Worm (Caenorhabditis elegans) whole organism, L4 larva: ENCODE results near the gene E02H1.1.

ENCODE experiments used
- D1046.2 ChIP-seq: fragments of 200-800 bp; sonication (Bioruptor generic); IDR thresholded peaks from 2 replicates; pipeline ENCODE4 v1.3.6; 2022; ENCODE audit warnings: missing genetic modification characterization, missing compliant biosample characterization
- F44E2.7 ChIP-seq: fragments of 200-800 bp; sonication (Bioruptor generic); IDR thresholded peaks from 2 replicates; pipeline ENCODE4 v2.1.2; 2022; ENCODE audit warnings: missing genetic modification characterization, missing compliant biosample characterization
- T26A8.4 ChIP-seq: fragments of 200-800 bp; sonication (Bioruptor generic); IDR thresholded peaks from 2 replicates; pipeline ENCODE4 v1.3.6; 2022; ENCODE audit warnings: missing genetic modification characterization, missing compliant biosample characterization
- Y105C5A.15 ChIP-seq: fragments of 200-800 bp; sonication (Bioruptor generic); IDR thresholded peaks from 2 replicates; pipeline ENCODE4 v1.3.6; 2022; ENCODE audit warnings: missing genetic modification characterization, missing compliant biosample characterization
- Y48G9A.11 ChIP-seq: fragments of 200-800 bp; sonication (Bioruptor generic); IDR thresholded peaks from 2 replicates; pipeline ENCODE4 v1.3.6; 2022; ENCODE audit warnings: missing genetic modification reagents, missing genetic modification characterization, missing compliant biosample characterization
- ZK337.2 ChIP-seq: fragments of 200-800 bp; sonication (Bioruptor generic); IDR thresholded peaks from 2 replicates; pipeline ENCODE4 v1.3.6; 2022; ENCODE audit warnings: missing genetic modification reagents, missing genetic modification characterization, missing compliant biosample characterization
- ZK546.5 ChIP-seq, 2 experiments: sonication (generic microtip); optimal IDR thresholded peaks; 2 replicates each; lab custom pipeline; 2017; ENCODE audit warnings: missing biosample characterization in 2 of 2, missing genetic modification characterization in 2 of 2
- aha-1 ChIP-seq: fragments of 150-350 bp; peaks from one replicate; lab custom pipeline; 2014; ENCODE audit warnings: missing biosample characterization, missing genetic modification characterization
- aly-2 ChIP-seq: sonication (generic microtip); optimal IDR thresholded peaks from 2 replicates; lab custom pipeline; 2018; ENCODE audit warnings: missing biosample characterization, missing genetic modification characterization
- ama-1 ChIP-seq: fragments of 150-350 bp; optimal IDR thresholded peaks from 2 replicates; lab custom pipeline; 2014; ENCODE audit warnings: inconsistent platforms, mixed read lengths
- arid-1 ChIP-seq: fragments of 200-800 bp; sonication (Bioruptor generic); conservative IDR thresholded peaks from 2 replicates; pipeline ENCODE4 v1.3.6; 2022; ENCODE audit warnings: missing genetic modification reagents, missing genetic modification characterization, missing compliant biosample characterization
- ceh-20 ChIP-seq: fragments of 200-800 bp; sonication (Bioruptor generic); IDR thresholded peaks from 2 replicates; pipeline ENCODE4 v1.3.6; 2022; ENCODE audit warnings: missing genetic modification reagents, missing genetic modification characterization, missing compliant biosample characterization
- ceh-32 ChIP-seq: sonication (generic microtip); optimal IDR thresholded peaks from 2 replicates; lab custom pipeline; 2016; ENCODE audit warnings: mild to moderate bottlenecking, missing genetic modification characterization, missing compliant biosample characterization; ENCODE audit not compliant: poor library complexity
- ceh-82 ChIP-seq: sonication (generic microtip); optimal IDR thresholded peaks from 2 replicates; lab custom pipeline; 2017; ENCODE audit warnings: missing biosample characterization, missing genetic modification characterization
- ces-1 ChIP-seq: fragments of 150-350 bp; sonication (generic microtip); optimal IDR thresholded peaks from 4 replicates; lab custom pipeline; 2014; ENCODE audit warnings: missing biosample characterization, missing genetic modification reagents, missing genetic modification characterization
- daf-16 ChIP-seq, 3 experiments: sonication (generic microtip); optimal IDR thresholded peaks; 2 replicates each; lab custom pipeline; 2016 to 2017; ENCODE audit warnings: missing genetic modification characterization in 3 of 3, missing genetic modification reagents in 3 of 3, mild to moderate bottlenecking in 2 of 3, missing compliant biosample characterization in 2 of 3, missing biosample characterization in 1 of 3, moderate library complexity in 1 of 3
- daf-19 ChIP-seq: fragments of 200-800 bp; sonication (Bioruptor generic); conservative IDR thresholded peaks from 2 replicates; pipeline ENCODE4 v1.3.6; 2022; ENCODE audit warnings: missing genetic modification characterization, missing compliant biosample characterization
- dmd-8 ChIP-seq: fragments of 200-800 bp; sonication (Bioruptor generic); IDR thresholded peaks from 2 replicates; pipeline ENCODE4 v1.3.6; 2022; ENCODE audit warnings: missing genetic modification characterization, missing compliant biosample characterization
- duxl-1 ChIP-seq: sonication (generic microtip); optimal IDR thresholded peaks from 2 replicates; lab custom pipeline; 2016; ENCODE audit warnings: mild to moderate bottlenecking, missing genetic modification characterization, moderate library complexity, missing compliant biosample characterization; ENCODE audit not compliant: poor library complexity
- egl-27 ChIP-seq: sonication (generic microtip); optimal IDR thresholded peaks from 3 replicates; lab custom pipeline; 2017; ENCODE audit warnings: missing biosample characterization, missing genetic modification reagents, missing genetic modification characterization
- egl-43 ChIP-seq: fragments of 200-800 bp; sonication (Bioruptor generic); IDR thresholded peaks from 2 replicates; pipeline ENCODE4 v1.3.6; 2022; ENCODE audit warnings: missing genetic modification reagents, missing genetic modification characterization, missing compliant biosample characterization
- hif-1 ChIP-seq, 2 experiments: sonication (generic microtip); optimal IDR thresholded peaks; 2 replicates each; lab custom pipeline; 2016 to 2017; ENCODE audit warnings: missing compliant biosample characterization in 2 of 2, missing genetic modification characterization in 2 of 2, missing genetic modification reagents in 2 of 2, missing genotype in 2 of 2, mild to moderate bottlenecking in 1 of 2
- hlh-30 ChIP-seq: sonication (generic microtip); optimal IDR thresholded peaks from 2 replicates; lab custom pipeline; 2017; ENCODE audit warnings: antibody characterized with exemption, mild to moderate bottlenecking, missing genetic modification characterization, missing compliant biosample characterization; ENCODE audit not compliant: insufficient read depth
- lin-13 ChIP-seq: fragments of 150-350 bp; optimal IDR thresholded peaks from 2 replicates; lab custom pipeline; 2014; ENCODE audit warnings: missing biosample characterization, missing genetic modification reagents, missing genetic modification characterization
- lin-38 ChIP-seq: fragments of 200-800 bp; sonication (Bioruptor generic); IDR thresholded peaks from 2 replicates; pipeline ENCODE4 v1.3.6; 2022; ENCODE audit warnings: missing genetic modification reagents, missing genetic modification characterization, missing compliant biosample characterization
- lir-3 ChIP-seq: sonication (generic microtip); optimal IDR thresholded peaks from 2 replicates; lab custom pipeline; 2016; ENCODE audit warnings: mild to moderate bottlenecking, missing genetic modification characterization, missing compliant biosample characterization
- lsy-2 ChIP-seq, 2 experiments: fragments of 150-350 bp in 1 of 2; sonication (generic microtip) in 1 of 2; optimal IDR thresholded peaks; 2 replicates each; lab custom pipeline; 2014 to 2017; ENCODE audit warnings: missing biosample characterization in 2 of 2, missing genetic modification characterization in 2 of 2
- madf-5 ChIP-seq, 2 experiments: fragments of 200-800 bp; sonication (Bioruptor generic); IDR thresholded peaks; 2 replicates each; pipeline ENCODE4 v1.3.6; 2022; ENCODE audit warnings: missing compliant biosample characterization in 2 of 2, missing genetic modification characterization in 2 of 2
- mdt-29 ChIP-seq: fragments of 200-800 bp; sonication (Bioruptor generic); IDR thresholded peaks from 2 replicates; pipeline ENCODE4 v1.3.6; 2022; ENCODE audit warnings: missing genetic modification reagents, missing genetic modification characterization, missing compliant biosample characterization
- mxl-2 ChIP-seq: fragments of 200-800 bp; sonication (Bioruptor generic); conservative IDR thresholded peaks from 2 replicates; pipeline ENCODE4 v1.3.6; 2022; ENCODE audit warnings: missing genetic modification reagents, missing genetic modification characterization, missing compliant biosample characterization
- mxl-3 ChIP-seq: fragments of 200-800 bp; sonication (Bioruptor generic); optimal IDR thresholded peaks from 2 replicates; lab custom pipeline; 2018; ENCODE audit warnings: mild to moderate bottlenecking, missing genetic modification characterization, missing compliant biosample characterization
- nhr-102 ChIP-seq: sonication (generic microtip); optimal IDR thresholded peaks from 2 replicates; lab custom pipeline; 2016; ENCODE audit warnings: mild to moderate bottlenecking, missing genetic modification characterization, moderate library complexity, missing compliant biosample characterization
- nhr-28 ChIP-seq: fragments of 150-350 bp; optimal IDR thresholded peaks from 2 replicates; lab custom pipeline; 2014; ENCODE audit warnings: missing biosample characterization, missing genetic modification characterization
- nhr-6 ChIP-seq: fragments of 150-350 bp; optimal IDR thresholded peaks from 2 replicates; lab custom pipeline; 2014; ENCODE audit warnings: missing biosample characterization, missing genetic modification characterization
- nhr-76 ChIP-seq: fragments of 150-350 bp; optimal IDR thresholded peaks from 2 replicates; lab custom pipeline; 2014; ENCODE audit warnings: missing biosample characterization, missing genetic modification characterization
- nhr-77 ChIP-seq: fragments of 150-350 bp; optimal IDR thresholded peaks from 2 replicates; lab custom pipeline; 2014; ENCODE audit warnings: missing biosample characterization, missing genetic modification characterization
- pqm-1 ChIP-seq: sonication (generic microtip); optimal IDR thresholded peaks from 2 replicates; lab custom pipeline; 2017; ENCODE audit warnings: missing biosample characterization, missing genetic modification characterization
- rbr-2 ChIP-seq: sonication (generic microtip); optimal IDR thresholded peaks from 2 replicates; lab custom pipeline; 2016; ENCODE audit warnings: missing genotype, missing genetic modification characterization, missing compliant biosample characterization
- saeg-2 ChIP-seq: fragments of 200-800 bp; sonication (Bioruptor generic); IDR thresholded peaks from 2 replicates; pipeline ENCODE4 v1.3.6; 2022; ENCODE audit warnings: missing genetic modification reagents, missing genetic modification characterization, missing compliant biosample characterization
- snpc-1.2 ChIP-seq: fragments of 200-800 bp; sonication (Bioruptor generic); IDR thresholded peaks from 2 replicates; pipeline ENCODE4 v1.3.6; 2022; ENCODE audit warnings: missing genetic modification reagents, missing genetic modification characterization, missing compliant biosample characterization
- snpc-4 ChIP-seq: fragments of 150-350 bp; optimal IDR thresholded peaks from 2 replicates; lab custom pipeline; 2014; ENCODE audit warnings: missing biosample characterization, missing genetic modification characterization
- spr-1 ChIP-seq: sonication (generic microtip); optimal IDR thresholded peaks from 2 replicates; lab custom pipeline; 2016; ENCODE audit warnings: mild to moderate bottlenecking, missing genetic modification characterization, missing compliant biosample characterization
- spr-3 ChIP-seq: fragments of 200-800 bp; sonication (Bioruptor generic); optimal IDR thresholded peaks from 2 replicates; lab custom pipeline; 2018; ENCODE audit warnings: mild to moderate bottlenecking, missing genetic modification characterization, missing compliant biosample characterization
- tra-1 ChIP-seq: fragments of 200-800 bp; sonication (Bioruptor generic); IDR thresholded peaks from 2 replicates; pipeline ENCODE4 v1.3.6; 2022; ENCODE audit warnings: missing genetic modification reagents, missing genetic modification characterization, missing compliant biosample characterization
- unc-39 ChIP-seq: sonication (generic microtip); optimal IDR thresholded peaks from 2 replicates; lab custom pipeline; 2017; ENCODE audit warnings: missing biosample characterization, missing genetic modification characterization
- zfp-2 ChIP-seq: sonication (generic microtip); optimal IDR thresholded peaks from 2 replicates; lab custom pipeline; 2016; ENCODE audit warnings: mild to moderate bottlenecking, missing genetic modification characterization, missing compliant biosample characterization
- zfp-3 ChIP-seq: fragments of 200-800 bp; sonication (Bioruptor generic); conservative IDR thresholded peaks from 2 replicates; pipeline ENCODE4 v1.3.6; 2022; ENCODE audit warnings: missing genetic modification reagents, missing genetic modification characterization, missing compliant biosample characterization
- zip-11 ChIP-seq: fragments of 200-800 bp; sonication (Bioruptor generic); IDR thresholded peaks from 2 replicates; pipeline ENCODE4 v1.3.6; 2022; ENCODE audit warnings: missing genetic modification characterization, missing compliant biosample characterization
- ztf-7 ChIP-seq: fragments of 150-350 bp; optimal IDR thresholded peaks from 2 replicates; lab custom pipeline; 2014; ENCODE audit warnings: missing biosample characterization, missing genetic modification characterization

Gene E02H1.1

ce11 chrII:9617039-9617901 is 26.3 kb upstream of the E02H1.1 start, which contains the start of gene hal-3:
TSS of gene hal-3 (minus strand) at chrII:9617125.
- TF ChIP-seq lsy-2 (tag; optimal IDR thresholded peaks at IDR 0.05; lab: Kevin White, UChicago) (no peak), D1046.2 (GFP tag; lab: Robert Waterston, UW) (no peak), zip-11 (GFP tag; lab: Robert Waterston, UW) (no peak), madf-5 (GFP tag; IDR thresholded peaks at IDR 0.05; lab: Robert Waterston, UW) (no peak), nhr-102 (tag; lab: Kevin White, UChicago) (peak; percentile 18), hif-1 (tag; optimal IDR thresholded peaks at IDR 0.05; lab: Kevin White, UChicago) (peak in 1 of 2 experiments; percentile 18), lin-13 (GFP tag; lab: Kevin White, UChicago) (no peak), Y105C5A.15 (GFP tag; lab: Robert Waterston, UW) (no peak), nhr-77 (tag; lab: Kevin White, UChicago) (no peak), ceh-82 (tag; lab: Kevin White, UChicago) (no peak), spr-3 (GFP tag; lab: Kevin White, UChicago) (no peak), hlh-30 (tag; lab: Kevin White, UChicago) (no peak), egl-43 (GFP tag; lab: Robert Waterston, UW) (0 out of 2 replicates have a peak, but pooled peaks have one; percentile 9), mxl-3 (no peak), ceh-32 (no peak), unc-39 (tag; lab: Kevin White, UChicago) (no peak), saeg-2 (GFP tag; lab: Robert Waterston, UW) (no peak), mdt-29 (GFP tag; lab: Robert Waterston, UW) (peak; percentile 39; the same call in 1 of the 2 replicates), snpc-4 (tag; lab: Kevin White, UChicago) (no peak), ztf-7 (tag; lab: Kevin White, UChicago) (no peak), ama-1 (lab: Kevin White, UChicago) (peak; percentile 47), lir-3 (no peak), lin-38 (GFP tag; lab: Robert Waterston, UW) (0 out of 2 replicates have a peak, but pooled peaks have one; percentile 33), aha-1 (tag; lab: Kevin White, UChicago) (peak; percentile 75), daf-16 (GFP tag; optimal IDR thresholded peaks at IDR 0.05; lab: Kevin White, UChicago) (no peak), daf-16 (tag; optimal IDR thresholded peaks at IDR 0.05; lab: Kevin White, UChicago) (no peak), T26A8.4 (GFP tag; lab: Robert Waterston, UW) (peak; percentile 39; the same call in 1 of the 2 replicates), ZK337.2 (GFP tag; lab: Robert Waterston, UW) (no peak), ZK546.5 (tag; optimal IDR thresholded peaks at IDR 0.05; lab: Kevin White, UChicago) (no peak), snpc-1.2 (GFP tag; lab: Robert Waterston, UW) (no peak), daf-19 (GFP tag; lab: Robert Waterston, UW) (no peak), zfp-2 (tag; lab: Kevin White, UChicago) (no peak), duxl-1 (peak; percentile 38), zfp-3 (GFP tag; lab: Robert Waterston, UW) (peak; percentile 80), nhr-76 (no peak), tra-1 (GFP tag; lab: Robert Waterston, UW) (no peak), arid-1 (GFP tag; lab: Robert Waterston, UW) (peak; percentile 47; the same call in 1 of the 2 replicates), rbr-2 (no peak), egl-27 (no peak), dmd-8 (0 out of 2 replicates have a peak, but pooled peaks have one; percentile 14), mxl-2 (GFP tag; lab: Robert Waterston, UW) (no peak), ceh-20 (no peak), aly-2 (tag; lab: Kevin White, UChicago) (no peak), F44E2.7 (GFP tag; lab: Robert Waterston, UW) (no peak), Y48G9A.11 (0 out of 2 replicates have a peak, but pooled peaks have one; percentile 27), nhr-6 (tag; lab: Kevin White, UChicago) (no peak), spr-1 (no peak), pqm-1 (tag; lab: Kevin White, UChicago) (no peak), nhr-28 (tag; lab: Kevin White, UChicago) (no peak), ces-1 (GFP tag; lab: Kevin White, UChicago) (no peak)
